Worm (Caenorhabditis elegans): ENCODE measurements around the gene B0302.5.

Gene B0302.5

DNA sequence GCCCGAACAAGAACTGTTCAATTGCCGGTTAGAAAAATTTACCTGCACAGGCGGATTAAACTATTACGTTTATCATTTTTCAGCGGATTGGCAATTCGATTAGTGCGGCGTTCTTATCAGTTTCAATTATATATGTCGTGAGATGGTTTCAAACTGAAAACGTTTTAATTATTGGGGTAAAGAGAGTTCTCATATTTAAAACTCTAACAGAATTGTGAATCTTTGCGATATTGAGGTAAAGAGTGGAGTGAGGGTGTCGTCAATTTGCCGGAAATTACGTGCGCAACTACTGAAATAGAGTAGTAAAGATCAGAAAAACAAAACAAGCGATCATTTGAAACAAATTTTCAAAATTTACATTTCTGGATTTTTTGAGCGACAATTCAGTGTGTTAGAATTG is 35.2 kb upstream of the B0302.5 start, which contains the start of gene T25G12.6:
TSS of gene T25G12.6 (minus strand) at position 101 of the 400 bp plus-strand sequence.
- TF ChIP-seq unc-39 (tag; optimal IDR thresholded peaks at IDR 0.05) (no peak), elt-2 (tag; optimal IDR thresholded peaks at IDR 0.05) (peak; percentile 52), zag-1 (tag; optimal IDR thresholded peaks at IDR 0.05) (no peak)

DNA sequence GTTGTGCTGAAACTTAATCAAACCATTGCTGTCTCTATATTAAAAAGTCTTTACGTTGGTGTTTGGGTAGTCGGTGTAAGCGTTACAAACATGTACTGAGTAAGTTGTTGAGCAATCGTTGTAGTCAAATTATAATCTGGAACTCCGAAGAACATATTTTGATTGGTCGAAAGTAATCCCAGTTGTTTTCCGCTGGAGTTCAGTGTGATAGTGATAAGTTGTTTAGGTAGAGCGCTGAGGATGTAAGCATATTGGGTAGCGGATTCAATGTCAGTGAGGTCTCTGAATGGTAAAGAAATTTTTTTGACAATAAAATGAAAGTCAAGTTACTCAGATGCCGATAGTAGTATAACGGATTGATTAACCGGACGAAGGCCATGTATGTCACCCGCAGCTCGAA is 32.4 kb upstream of the B0302.5 start:
- TF ChIP-seq fkh-2 (tag; optimal IDR thresholded peaks at IDR 0.05) (no peak), elt-2 (tag; optimal IDR thresholded peaks at IDR 0.05) (no peak), lsy-12 (tag; optimal IDR thresholded peaks at IDR 0.05) (no peak), mml-1 (tag; optimal IDR thresholded peaks at IDR 0.05) (no peak), tbx-2 (tag; optimal IDR thresholded peaks at IDR 0.05) (no peak), ZK546.5 (tag; optimal IDR thresholded peaks at IDR 0.05) (no peak), egl-27 (tag; optimal IDR thresholded peaks at IDR 0.05) (no peak), nfya-1 (tag; optimal IDR thresholded peaks at IDR 0.05; ENCODE audit: insufficient read depth) (no peak), nhr-43 (tag; optimal IDR thresholded peaks at IDR 0.05; ENCODE audit: poor library complexity, severe bottlenecking) (no peak), aly-2 (tag; optimal IDR thresholded peaks at IDR 0.05) (no peak)

ce11 chrX:17221873-17222525 is 27.1 kb upstream of the B0302.5 start, which contains the start of gene rab-6.2:
Gene rab-6.2, plus strand, starts transcription at chrX:17222475.
- TF ChIP-seq elt-2 (tag; optimal IDR thresholded peaks at IDR 0.05) = no peak
- TF ChIP-seq nfya-1 (tag; optimal IDR thresholded peaks at IDR 0.05; ENCODE audit: insufficient read depth) = peak; percentile 15
- peak; percentile 41 for TF ChIP-seq hmg-11 (tag; optimal IDR thresholded peaks at IDR 0.05)
- TF ChIP-seq pha-4 (tag; optimal IDR thresholded peaks at IDR 0.05) = peak; percentile 46
- TF ChIP-seq ztf-4 (tag; optimal IDR thresholded peaks at IDR 0.05) = no peak
- no peak for TF ChIP-seq nhr-28 (tag; optimal IDR thresholded peaks at IDR 0.05)

DNA sequence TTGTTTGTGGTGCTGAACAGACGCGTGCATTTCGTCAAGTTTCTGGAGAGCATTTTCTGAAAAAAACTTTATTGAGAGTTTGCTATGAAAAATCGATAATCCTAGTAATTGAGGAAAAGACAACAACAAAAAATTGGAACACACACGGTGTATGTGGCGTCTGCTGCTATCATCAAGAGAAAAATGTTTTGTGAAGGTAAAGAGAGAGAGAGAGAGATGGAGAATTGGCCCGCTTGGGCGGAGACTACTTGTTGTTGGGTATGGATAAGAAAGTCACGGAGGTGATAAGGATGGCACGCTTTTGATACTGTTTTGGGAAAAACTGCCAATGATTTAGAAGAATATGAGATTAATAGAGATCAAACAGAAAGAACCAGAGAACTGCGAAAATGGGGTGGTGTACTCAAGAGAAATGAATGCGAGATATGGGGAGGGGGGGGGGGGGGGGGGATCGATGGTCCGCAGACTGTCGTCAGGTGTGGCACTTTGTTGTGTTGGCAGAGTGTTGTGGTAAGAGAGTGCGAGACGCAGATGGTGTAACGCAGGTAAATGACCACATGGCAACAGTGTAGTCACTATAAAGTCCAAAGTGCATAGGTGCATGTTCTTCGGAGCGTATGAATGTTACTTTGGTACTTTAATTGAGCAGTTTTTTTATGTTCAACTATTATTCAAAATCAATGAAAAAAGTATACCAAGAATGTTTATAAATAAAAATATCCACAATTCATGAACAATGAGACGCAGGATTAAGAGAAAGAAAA is 22.3 kb upstream of the B0302.5 start, which contains the start of gene acdh-7:
TSS of gene acdh-7 (minus strand) at position 56 of the 764 bp plus-strand sequence.
- TF ChIP-seq nfya-1 (tag; optimal IDR thresholded peaks at IDR 0.05; ENCODE audit: insufficient read depth) = peak; percentile 28
- TF ChIP-seq ceh-16 (tag; optimal IDR thresholded peaks at IDR 0.05) = no peak
- TF ChIP-seq unc-39 (tag; optimal IDR thresholded peaks at IDR 0.05) = no peak
- TF ChIP-seq elt-3 (tag; optimal IDR thresholded peaks at IDR 0.05) = peak in 2 of 3 experiments; percentile 21 to 38
- TF ChIP-seq nhr-76 (tag; optimal IDR thresholded peaks at IDR 0.05) = no peak
- TF ChIP-seq nhr-237 (tag; optimal IDR thresholded peaks at IDR 0.05) = no peak
- no peak for TF ChIP-seq ceh-82 (tag; optimal IDR thresholded peaks at IDR 0.05)
- no peak for TF ChIP-seq zag-1 (tag; optimal IDR thresholded peaks at IDR 0.05)
- TF ChIP-seq nhr-67 (tag; optimal IDR thresholded peaks at IDR 0.05) = no peak
- no peak for TF ChIP-seq nhr-23 (tag; optimal IDR thresholded peaks at IDR 0.05)
- TF ChIP-seq elt-2 (tag; optimal IDR thresholded peaks at IDR 0.05) = peak; percentile 76
- no peak for TF ChIP-seq ztf-4 (tag; optimal IDR thresholded peaks at IDR 0.05)
- TF ChIP-seq skn-1 (tag; optimal IDR thresholded peaks at IDR 0.05) = no peak
- peak; percentile 64 for TF ChIP-seq ceh-28 (tag; optimal IDR thresholded peaks at IDR 0.05)
- no peak for TF ChIP-seq ZK546.5 (tag; optimal IDR thresholded peaks at IDR 0.05)
- peak; percentile 14 for TF ChIP-seq nhr-43 (tag; optimal IDR thresholded peaks at IDR 0.05; ENCODE audit: poor library complexity, severe bottlenecking)
- peak; percentile 20 for TF ChIP-seq pqm-1 (tag; optimal IDR thresholded peaks at IDR 0.05)
- no peak for TF ChIP-seq R02D3.7 (tag; optimal IDR thresholded peaks at IDR 0.05)

ce11 chrX:17216178-17216577 is 21.2 kb upstream of the B0302.5 start:
- no peak for TF ChIP-seq fkh-10 (GFP tag; optimal IDR thresholded peaks at IDR 0.05)
- peak in 2 of 3 experiments; percentile 12 to 61 for TF ChIP-seq elt-3 (tag; optimal IDR thresholded peaks at IDR 0.05)
- peak; percentile 54 for TF ChIP-seq nhr-23 (tag; optimal IDR thresholded peaks at IDR 0.05)
- TF ChIP-seq ztf-11 (tag; optimal IDR thresholded peaks at IDR 0.05) = no peak
- peak; percentile 46 for TF ChIP-seq nhr-43 (tag; optimal IDR thresholded peaks at IDR 0.05; ENCODE audit: poor library complexity, severe bottlenecking)
- TF ChIP-seq skn-1 (tag; optimal IDR thresholded peaks at IDR 0.05) = no peak
- peak; percentile 67 for TF ChIP-seq elt-2 (tag; optimal IDR thresholded peaks at IDR 0.05)
- TF ChIP-seq nfya-1 (tag; optimal IDR thresholded peaks at IDR 0.05; ENCODE audit: insufficient read depth) = peak; percentile 91
- no peak for TF ChIP-seq lin-15B (tag; optimal IDR thresholded peaks at IDR 0.05)
- TF ChIP-seq ceh-28 (tag; optimal IDR thresholded peaks at IDR 0.05) = no peak
- TF ChIP-seq unc-39 (tag; optimal IDR thresholded peaks at IDR 0.05) = no peak
- TF ChIP-seq ama-1 (optimal IDR thresholded peaks at IDR 0.05) = no peak
- TF ChIP-seq ceh-9 (tag; optimal IDR thresholded peaks at IDR 0.05) = no peak
- TF ChIP-seq egl-5 (tag; optimal IDR thresholded peaks at IDR 0.05) = no peak
- no peak for TF ChIP-seq zag-1 (tag; optimal IDR thresholded peaks at IDR 0.05)
- TF ChIP-seq nhr-237 (tag; optimal IDR thresholded peaks at IDR 0.05) = no peak
- no peak for TF ChIP-seq ztf-4 (tag; optimal IDR thresholded peaks at IDR 0.05)
- no peak for TF ChIP-seq fkh-2 (tag; optimal IDR thresholded peaks at IDR 0.05)
- TF ChIP-seq pha-4 (tag; optimal IDR thresholded peaks at IDR 0.05) = no peak
- no peak for TF ChIP-seq hmg-11 (tag; optimal IDR thresholded peaks at IDR 0.05)
- no peak for TF ChIP-seq eor-1 (tag; optimal IDR thresholded peaks at IDR 0.05)
- TF ChIP-seq nhr-76 (tag; optimal IDR thresholded peaks at IDR 0.05) = no peak
- TF ChIP-seq mdl-1 (tag; optimal IDR thresholded peaks at IDR 0.05) = peak; percentile 39
- TF ChIP-seq daf-12 (tag; optimal IDR thresholded peaks at IDR 0.05) = no peak
- no peak for TF ChIP-seq R02D3.7 (tag; optimal IDR thresholded peaks at IDR 0.05)
- no peak for TF ChIP-seq aly-2 (tag; optimal IDR thresholded peaks at IDR 0.05)
- TF ChIP-seq mml-1 (tag; optimal IDR thresholded peaks at IDR 0.05) = no peak
- TF ChIP-seq nhr-12 (tag; optimal IDR thresholded peaks at IDR 0.05) = no peak
- peak; percentile 17 for TF ChIP-seq nhr-25 (tag; optimal IDR thresholded peaks at IDR 0.05)
- TF ChIP-seq ceh-16 (tag; optimal IDR thresholded peaks at IDR 0.05) = no peak
- TF ChIP-seq ceh-82 (tag; optimal IDR thresholded peaks at IDR 0.05) = no peak
- TF ChIP-seq egl-27 (tag; optimal IDR thresholded peaks at IDR 0.05) = no peak
